Worm (Caenorhabditis elegans) whole organism, L4/young adult: Measurements from ENCODE around the gene C34C6.9.

Experiments used
- W03F9.2 ChIP-seq: fragments of 150-350 bp; optimal IDR thresholded peaks from 2 replicates; lab custom pipeline; 2014; ENCODE audit warnings: missing biosample characterization, missing genetic modification characterization
- dao-5 ChIP-seq: sonication (generic microtip); optimal IDR thresholded peaks from 2 replicates; lab custom pipeline; 2016; ENCODE audit warnings: missing genotype, missing genetic modification characterization, moderate library complexity, missing compliant biosample characterization
- him-1 ChIP-seq: sonication (generic microtip); optimal IDR thresholded peaks from 2 replicates; lab custom pipeline; 2016; ENCODE audit warnings: missing genotype, missing genetic modification reagents, missing genetic modification characterization, missing compliant biosample characterization

DNA sequence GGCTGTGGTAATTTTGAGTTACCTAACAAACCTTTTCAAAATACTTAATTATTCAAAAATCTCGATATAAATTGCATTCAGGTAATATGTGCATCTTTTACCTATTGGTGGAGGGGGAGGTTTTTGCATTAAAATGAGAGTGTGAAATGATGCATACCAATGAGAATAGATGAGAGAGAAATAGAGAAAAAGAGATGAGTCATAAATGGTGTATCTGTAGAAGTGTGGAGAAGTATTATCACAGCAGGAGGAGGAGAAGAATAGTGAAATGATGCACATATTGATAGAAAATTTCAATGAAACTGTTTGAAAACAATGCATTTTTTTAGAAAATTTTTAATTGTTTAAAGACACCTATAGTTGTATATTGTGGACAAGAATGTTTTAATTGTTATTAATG, 45.2 kb upstream of the C34C6.9 start:
- TF ChIP-seq him-1 (tag; lab: Kevin White, UChicago) = no peak
- no peak for TF ChIP-seq dao-5 (tag; lab: Kevin White, UChicago)
- TF ChIP-seq W03F9.2 (tag; lab: Kevin White, UChicago) = no peak
